Worm (Caenorhabditis elegans) whole organism, young adult: Measurements from ENCODE around the gene K10G6.9.

Experiments
- B0019.2 ChIP-seq: fragments of 200-800 bp; sonication (Bioruptor generic); conservative IDR thresholded peaks from 2 replicates; pipeline ENCODE4 v1.3.6; 2022; ENCODE audit warnings: missing genetic modification reagents, missing genetic modification characterization, missing compliant biosample characterization
- B0336.3 ChIP-seq: fragments of 200-800 bp; sonication (Bioruptor generic); IDR thresholded peaks from 2 replicates; pipeline ENCODE4 v1.3.6; 2022; ENCODE audit warnings: missing genetic modification characterization, missing compliant biosample characterization
- C06A6.2 ChIP-seq: fragments of 200-800 bp; sonication (Bioruptor generic); conservative IDR thresholded peaks from 2 replicates; pipeline ENCODE4 v1.3.6; 2022; ENCODE audit warnings: missing genetic modification characterization, missing compliant biosample characterization
- F37B4.10 ChIP-seq: fragments of 200-800 bp; sonication (Bioruptor generic); IDR thresholded peaks from 2 replicates; pipeline ENCODE4 v1.3.6; 2022; ENCODE audit warnings: missing genetic modification characterization, missing compliant biosample characterization
- F49E8.2 ChIP-seq: sonication (generic microtip); optimal IDR thresholded peaks from 3 replicates; lab custom pipeline; 2017; ENCODE audit warnings: missing genetic modification characterization, mild to moderate bottlenecking, missing compliant biosample characterization, antibody characterized with exemption, moderate library complexity; ENCODE audit not compliant: insufficient read depth
- F57A8.1 ChIP-seq: fragments of 200-800 bp; sonication (Bioruptor generic); optimal IDR thresholded peaks from 2 replicates; lab custom pipeline; 2018; ENCODE audit warnings: mild to moderate bottlenecking, missing genetic modification characterization, moderate library complexity, missing compliant biosample characterization
- K11D2.4 ChIP-seq: fragments of 200-800 bp; sonication (Bioruptor generic); IDR thresholded peaks from 2 replicates; pipeline ENCODE4 v1.3.6; 2022; ENCODE audit warnings: missing genetic modification reagents, missing genetic modification characterization, missing compliant biosample characterization
- Y56A3A.18 ChIP-seq: fragments of 200-800 bp; sonication (Bioruptor generic); IDR thresholded peaks from 2 replicates; pipeline ENCODE4 v1.3.6; 2022; ENCODE audit warnings: missing genetic modification reagents, missing genetic modification characterization, missing compliant biosample characterization
- ama-1 ChIP-seq, 3 experiments: fragments of 150-350 bp in 1 of 3; sonication (generic microtip) in 2 of 3; optimal IDR thresholded peaks; 2 replicates each; lab custom pipeline; 2014 to 2018; ENCODE audit warnings: missing biosample characterization in 2 of 3, missing genetic modification characterization in 2 of 3, missing genetic modification reagents in 2 of 3
- aptf-3 ChIP-seq: fragments of 200-800 bp; sonication (Bioruptor generic); IDR thresholded peaks from 2 replicates; pipeline ENCODE4 v1.3.6; 2022; ENCODE audit warnings: missing genetic modification characterization, missing compliant biosample characterization
- atf-7 ChIP-seq: sonication (generic microtip); optimal IDR thresholded peaks from 2 replicates; lab custom pipeline; 2017; ENCODE audit warnings: mild to moderate bottlenecking, missing genetic modification characterization, missing compliant biosample characterization
- attf-6 ChIP-seq: fragments of 200-800 bp; sonication (Bioruptor generic); IDR thresholded peaks from 2 replicates; pipeline ENCODE4 v1.3.6; 2022; ENCODE audit warnings: missing genetic modification reagents, missing genetic modification characterization, missing compliant biosample characterization
- cebp-1 ChIP-seq, 2 experiments: fragments of 200-800 bp in 1 of 2; sonication (Bioruptor generic) in 1 of 2; sonication (generic microtip) in 1 of 2; IDR thresholded peaks in 1 of 2; optimal IDR thresholded peaks in 1 of 2; 2 replicates each; pipeline versions ENCODE4 v1.3.6 to Lab custom; 2017 to 2022; ENCODE audit warnings: missing compliant biosample characterization in 2 of 2, missing genetic modification characterization in 2 of 2, mild to moderate bottlenecking in 1 of 2, missing genetic modification reagents in 1 of 2, moderate library complexity in 1 of 2
- ceh-40 ChIP-seq: fragments of 200-800 bp; sonication (Bioruptor generic); IDR thresholded peaks from 2 replicates; pipeline ENCODE4 v1.3.6; 2022; ENCODE audit warnings: missing genetic modification characterization, missing compliant biosample characterization
- ceh-58 ChIP-seq: fragments of 200-800 bp; sonication (Bioruptor generic); IDR thresholded peaks from 2 replicates; pipeline ENCODE4 v1.3.6; 2022; ENCODE audit warnings: missing genetic modification characterization, missing compliant biosample characterization
- ceh-91 ChIP-seq: fragments of 200-800 bp; sonication (Bioruptor generic); IDR thresholded peaks from 2 replicates; pipeline ENCODE4 v1.3.6; 2022; ENCODE audit warnings: missing genetic modification reagents, missing genetic modification characterization, missing compliant biosample characterization
- chd-7 ChIP-seq: sonication (generic microtip); optimal IDR thresholded peaks from 2 replicates; lab custom pipeline; 2016; ENCODE audit warnings: mild to moderate bottlenecking, missing genetic modification characterization, moderate library complexity, missing compliant biosample characterization
- die-1 ChIP-seq: sonication (generic microtip); optimal IDR thresholded peaks from 2 replicates; lab custom pipeline; 2016; ENCODE audit warnings: missing genotype, mild to moderate bottlenecking, missing genetic modification characterization, missing compliant biosample characterization
- ekl-4 ChIP-seq: fragments of 200-800 bp; sonication (Bioruptor generic); IDR thresholded peaks from 2 replicates; pipeline ENCODE4 v1.3.6; 2022; ENCODE audit warnings: missing genetic modification reagents, missing genetic modification characterization, missing compliant biosample characterization
- ets-4 ChIP-seq: fragments of 200-800 bp; sonication (Bioruptor generic); optimal IDR thresholded peaks from 2 replicates; lab custom pipeline; 2018; ENCODE audit warnings: mild to moderate bottlenecking, missing genetic modification characterization, missing compliant biosample characterization
- hlh-12 ChIP-seq: sonication (generic microtip); optimal IDR thresholded peaks from 2 replicates; lab custom pipeline; 2016; ENCODE audit warnings: missing genetic modification characterization, missing compliant biosample characterization
- hmg-20 ChIP-seq: fragments of 200-800 bp; sonication (Bioruptor generic); IDR thresholded peaks from 2 replicates; pipeline ENCODE4 v1.3.6; 2022; ENCODE audit warnings: missing genetic modification reagents, missing genetic modification characterization, missing compliant biosample characterization
- hrde-1 ChIP-seq: sonication (generic microtip); optimal IDR thresholded peaks from 2 replicates; lab custom pipeline; 2016; ENCODE audit warnings: missing genetic modification characterization, mild to moderate bottlenecking, missing compliant biosample characterization, moderate library complexity, missing genotype, missing genetic modification reagents, borderline replicate concordance
- let-607 ChIP-seq, 2 experiments: fragments of 200-800 bp in 1 of 2; sonication (Bioruptor generic) in 1 of 2; sonication (generic microtip) in 1 of 2; optimal IDR thresholded peaks; 2 replicates each; lab custom pipeline; 2016 to 2018; ENCODE audit warnings: mild to moderate bottlenecking in 2 of 2, missing compliant biosample characterization in 2 of 2, missing genetic modification characterization in 2 of 2, moderate library complexity in 2 of 2, missing genotype in 1 of 2
- lin-26 ChIP-seq: fragments of 200-800 bp; sonication (Bioruptor generic); IDR thresholded peaks from 2 replicates; pipeline ENCODE4 v1.3.6; 2022; ENCODE audit warnings: missing genetic modification reagents, missing genetic modification characterization, missing compliant biosample characterization
- lin-35 ChIP-seq, 3 experiments: fragments of 150-350 bp in 2 of 3; sonication (generic microtip) in 1 of 3; optimal IDR thresholded peaks; 2 replicates each; lab custom pipeline; 2014 to 2018; ENCODE audit warnings: missing biosample characterization in 3 of 3, missing genetic modification characterization in 3 of 3, missing genetic modification reagents in 3 of 3
- lin-40 ChIP-seq: sonication (generic microtip); optimal IDR thresholded peaks from 2 replicates; lab custom pipeline; 2016; ENCODE audit warnings: missing genetic modification characterization, mild to moderate bottlenecking, missing compliant biosample characterization, missing genotype, missing genetic modification reagents
- madf-3 ChIP-seq: fragments of 200-800 bp; sonication (Bioruptor generic); IDR thresholded peaks from 2 replicates; pipeline ENCODE4 v1.3.6; 2022; ENCODE audit warnings: missing genetic modification reagents, missing genetic modification characterization, missing compliant biosample characterization
- nfya-1 ChIP-seq: sonication (generic microtip); optimal IDR thresholded peaks from 2 replicates; lab custom pipeline; 2017; ENCODE audit warnings: antibody characterized with exemption, missing compliant biosample characterization, missing genetic modification characterization, borderline replicate concordance; ENCODE audit not compliant: insufficient read depth
- nfya-2 ChIP-seq: fragments of 200-800 bp; sonication (Bioruptor generic); IDR thresholded peaks from 2 replicates; pipeline ENCODE4 v1.3.6; 2022; ENCODE audit warnings: missing genetic modification reagents, missing genetic modification characterization, missing compliant biosample characterization
- nfyb-1 ChIP-seq: fragments of 200-800 bp; sonication (Bioruptor generic); IDR thresholded peaks from 2 replicates; pipeline ENCODE4 v1.3.6; 2022; ENCODE audit warnings: missing genetic modification reagents, missing genetic modification characterization, missing compliant biosample characterization
- nhr-179 ChIP-seq: sonication (generic microtip); optimal IDR thresholded peaks from 2 replicates; lab custom pipeline; 2016; ENCODE audit warnings: mild to moderate bottlenecking, missing genetic modification characterization, missing compliant biosample characterization
- nhr-80 ChIP-seq: sonication (generic microtip); optimal IDR thresholded peaks from 2 replicates; lab custom pipeline; 2016; ENCODE audit warnings: missing genetic modification characterization, missing compliant biosample characterization
- pbrm-1 ChIP-seq: fragments of 200-800 bp; sonication (Bioruptor generic); IDR thresholded peaks from 2 replicates; pipeline ENCODE4 v1.3.6; 2022; ENCODE audit warnings: missing genetic modification reagents, missing genetic modification characterization, missing compliant biosample characterization
- tbx-9 ChIP-seq: sonication (generic microtip); optimal IDR thresholded peaks from 2 replicates; lab custom pipeline; 2016; ENCODE audit warnings: borderline replicate concordance, missing genetic modification characterization, inconsistent platforms, missing compliant biosample characterization
- tlf-1 ChIP-seq: fragments of 200-800 bp; sonication (Bioruptor generic); optimal IDR thresholded peaks from 2 replicates; lab custom pipeline; 2018; ENCODE audit warnings: mild to moderate bottlenecking, missing genetic modification characterization, missing compliant biosample characterization
- unc-62 ChIP-seq: fragments of 150-350 bp; optimal IDR thresholded peaks from 2 replicates; lab custom pipeline; 2014; ENCODE audit warnings: missing biosample characterization, missing genetic modification reagents, missing genetic modification characterization
- xnd-1 ChIP-seq: sonication (generic microtip); optimal IDR thresholded peaks from 2 replicates; lab custom pipeline; 2016; ENCODE audit warnings: missing genotype, missing genetic modification reagents, missing genetic modification characterization, missing compliant biosample characterization
- zfh-2 ChIP-seq: fragments of 200-800 bp; sonication (Bioruptor generic); conservative IDR thresholded peaks from 2 replicates; pipeline ENCODE4 v1.3.6; 2022; ENCODE audit warnings: missing genetic modification reagents, missing genetic modification characterization, missing compliant biosample characterization
- ztf-6 ChIP-seq: fragments of 200-800 bp; sonication (Bioruptor generic); IDR thresholded peaks from 2 replicates; pipeline ENCODE4 v1.3.6; 2022; ENCODE audit warnings: missing genetic modification reagents, missing genetic modification characterization, missing compliant biosample characterization

The K10G6.9 gene

DNA sequence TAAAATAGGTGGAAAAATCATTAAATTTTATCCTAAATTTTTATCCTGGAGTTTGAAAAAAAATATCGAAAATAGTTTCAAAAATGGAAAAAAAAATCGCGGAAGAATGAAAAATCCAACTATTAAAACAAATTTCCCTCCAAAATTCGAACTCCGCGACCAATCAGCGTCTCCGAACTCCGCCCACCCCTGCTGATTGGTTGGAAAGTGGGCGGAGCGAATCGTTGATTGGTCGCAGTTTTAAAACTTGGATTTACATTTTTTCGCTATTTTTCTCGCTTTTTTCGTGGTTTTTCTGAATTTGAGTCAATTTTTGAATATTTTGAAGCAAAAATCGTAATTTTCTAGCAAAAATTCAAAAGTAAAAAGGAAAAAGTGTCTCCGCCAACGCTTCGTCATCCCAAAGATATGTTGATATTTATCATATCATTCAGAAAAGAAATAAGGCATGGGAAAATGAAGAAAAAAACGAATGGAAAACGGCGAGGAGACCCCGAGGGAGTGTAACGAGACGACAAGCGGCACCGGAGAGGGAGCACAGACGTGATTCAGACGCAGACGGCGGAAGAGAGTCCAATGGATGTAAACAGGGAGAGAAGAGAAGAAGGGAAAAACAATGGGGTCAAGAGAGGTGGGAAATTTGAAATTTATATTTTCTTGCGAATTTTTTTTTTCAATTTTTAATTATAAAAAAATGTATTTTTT, 41.4 kb upstream of the K10G6.9 start (continued):
- TF ChIP-seq ets-4 (GFP tag; lab: Kevin White, UChicago) = no peak
- TF ChIP-seq aptf-3 (GFP tag; lab: Robert Waterston, UW) = no peak
- no peak for TF ChIP-seq ama-1 (optimal IDR thresholded peaks at IDR 0.05; lab: Kevin White, UChicago)
- TF ChIP-seq ama-1 (GFP tag; optimal IDR thresholded peaks at IDR 0.05; lab: Kevin White, UChicago) = no peak
- TF ChIP-seq tbx-9 (tag; lab: Kevin White, UChicago) = no peak
- no peak for TF ChIP-seq F49E8.2
- TF ChIP-seq F37B4.10 (GFP tag; lab: Robert Waterston, UW) = no peak
- no peak for TF ChIP-seq ceh-58 (GFP tag; lab: Robert Waterston, UW)
- no peak for TF ChIP-seq atf-7 (tag; lab: Kevin White, UChicago)
- TF ChIP-seq nfya-1 (tag; lab: Kevin White, UChicago) = no peak
- TF ChIP-seq lin-35 (GFP tag; optimal IDR thresholded peaks at IDR 0.05; lab: Kevin White, UChicago) = peak in 1 of 3 experiments; percentile 24
- no peak for TF ChIP-seq Y56A3A.18
- TF ChIP-seq zfh-2 (GFP tag; lab: Robert Waterston, UW) = peak; percentile 85
- TF ChIP-seq xnd-1 (tag; lab: Kevin White, UChicago) = no peak
- 0 out of 2 replicates have a peak, but pooled peaks have one; percentile 14 for TF ChIP-seq K11D2.4 (GFP tag; lab: Robert Waterston, UW)
- TF ChIP-seq C06A6.2 (GFP tag; lab: Robert Waterston, UW) = no peak
- TF ChIP-seq hrde-1 (tag; lab: Kevin White, UChicago) = no peak
- peak; percentile 9 for TF ChIP-seq lin-40 (tag; lab: Kevin White, UChicago)
- TF ChIP-seq die-1 (tag; lab: Kevin White, UChicago) = no peak
- TF ChIP-seq let-607 (tag; optimal IDR thresholded peaks at IDR 0.05; lab: Kevin White, UChicago) = no peak
- no peak for TF ChIP-seq B0336.3 (GFP tag; lab: Robert Waterston, UW)
- TF ChIP-seq madf-3 (GFP tag; lab: Robert Waterston, UW) = no peak
- peak; percentile 46 for TF ChIP-seq nhr-80 (tag; lab: Kevin White, UChicago)
- no peak for TF ChIP-seq cebp-1 (GFP tag; IDR thresholded peaks at IDR 0.05; lab: Robert Waterston, UW)
- TF ChIP-seq cebp-1 (tag; optimal IDR thresholded peaks at IDR 0.05; lab: Kevin White, UChicago) = peak; percentile 55
- no peak for TF ChIP-seq nhr-179 (tag; lab: Kevin White, UChicago)
- no peak for TF ChIP-seq hmg-20
- TF ChIP-seq pbrm-1 (GFP tag; lab: Robert Waterston, UW) = no peak
- TF ChIP-seq nfya-2 = no peak
- no peak for TF ChIP-seq ztf-6 (GFP tag; lab: Robert Waterston, UW)
- TF ChIP-seq attf-6 (GFP tag; lab: Robert Waterston, UW) = no peak
- TF ChIP-seq tlf-1 (GFP tag; lab: Kevin White, UChicago) = no peak
- TF ChIP-seq ceh-91 (GFP tag; lab: Robert Waterston, UW) = no peak
- peak; percentile 97 for TF ChIP-seq nfyb-1 (GFP tag; lab: Robert Waterston, UW)
- TF ChIP-seq unc-62 = no peak
- no peak for TF ChIP-seq B0019.2 (GFP tag; lab: Robert Waterston, UW)
- no peak for TF ChIP-seq F57A8.1 (GFP tag; lab: Kevin White, UChicago)
- no peak for TF ChIP-seq chd-7
- no peak for TF ChIP-seq lin-26 (GFP tag; lab: Robert Waterston, UW)
- no peak for TF ChIP-seq hlh-12 (tag; lab: Kevin White, UChicago)
- no peak for TF ChIP-seq ekl-4 (GFP tag; lab: Robert Waterston, UW)
- TF ChIP-seq ceh-40 (GFP tag; lab: Robert Waterston, UW) = no peak
- TF ChIP-seq, all 124 proteins: peak for 12
